Fruit fly (Drosophila melanogaster) whole organism, embryonic: ENCODE results near the gene CG8159.

Source experiments
- Antp ChIP-seq: fragments of 200-800 bp; sonication (Bioruptor generic); optimal IDR thresholded peaks from 3 replicates; lab custom pipeline; 2016; ENCODE audit warnings: missing biosample characterization, missing genetic modification characterization
- Asciz ChIP-seq: fragments of 200-800 bp; sonication (Bioruptor generic); optimal IDR thresholded peaks from 2 replicates; lab custom pipeline; 2017; ENCODE audit warnings: missing biosample characterization, mild to moderate bottlenecking, missing genetic modification characterization, missing genetic modification reagents
- BEAF-32 ChIP-seq: fragments of 200-800 bp; sonication (Bioruptor generic); optimal IDR thresholded peaks from 3 replicates; lab custom pipeline; 2017; ENCODE audit warnings: missing biosample characterization, missing genetic modification characterization, mild to moderate bottlenecking, moderate library complexity, missing genetic modification reagents
- BtbVII ChIP-seq: fragments of 200-800 bp; sonication (Bioruptor generic); optimal IDR thresholded peaks from 3 replicates; lab custom pipeline; 2017; ENCODE audit warnings: missing biosample characterization, mild to moderate bottlenecking, missing genetic modification characterization
- CG1024 ChIP-seq: fragments of 200-800 bp; sonication (Bioruptor generic); IDR thresholded peaks from 2 replicates; pipeline ENCODE4 v1.3.6; 2022; ENCODE audit warnings: missing biosample characterization, missing genetic modification characterization
- CG10267 ChIP-seq: fragments of 200-800 bp; sonication (Bioruptor generic); optimal IDR thresholded peaks from 2 replicates; lab custom pipeline; 2018; ENCODE audit warnings: missing biosample characterization, mild to moderate bottlenecking, missing genetic modification characterization, moderate library complexity
- CG12104 ChIP-seq: fragments of 200-800 bp; sonication (Bioruptor generic); optimal IDR thresholded peaks from 3 replicates; lab custom pipeline; 2016; ENCODE audit warnings: missing biosample characterization, missing genetic modification characterization
- CG12219 ChIP-seq: fragments of 200-800 bp; sonication (Bioruptor generic); optimal IDR thresholded peaks from 3 replicates; lab custom pipeline; 2018; ENCODE audit warnings: missing biosample characterization, mild to moderate bottlenecking, missing genetic modification characterization
- CG13296 ChIP-seq: fragments of 200-800 bp; sonication (Bioruptor generic); optimal IDR thresholded peaks from 3 replicates; lab custom pipeline; 2018; ENCODE audit warnings: missing biosample characterization, mild to moderate bottlenecking, missing genetic modification characterization
- CG13424 ChIP-seq: fragments of 200-800 bp; sonication (Bioruptor generic); optimal IDR thresholded peaks from 2 replicates; lab custom pipeline; 2019; ENCODE audit warnings: missing biosample characterization, mild to moderate bottlenecking, missing genetic modification characterization, moderate library complexity
- CG14050 ChIP-seq: fragments of 200-800 bp; sonication (Bioruptor generic); IDR thresholded peaks from 3 replicates; pipeline ENCODE4 v1.3.6; 2022; ENCODE audit warnings: missing biosample characterization, missing genetic modification characterization
- CG32772 ChIP-seq: fragments of 200-800 bp; sonication (Bioruptor generic); IDR thresholded peaks from 2 replicates; pipeline ENCODE4 v1.3.6; 2022; ENCODE audit warnings: missing biosample characterization, missing genetic modification characterization
- CG3407 ChIP-seq: fragments of 200-800 bp; sonication (Bioruptor generic); optimal IDR thresholded peaks from 2 replicates; lab custom pipeline; 2018; ENCODE audit warnings: missing biosample characterization, mild to moderate bottlenecking, missing genetic modification characterization
- CG42726 ChIP-seq: fragments of 200-800 bp; sonication (Bioruptor generic); IDR thresholded peaks from 2 replicates; pipeline ENCODE4 v1.3.6; 2022; ENCODE audit warnings: missing biosample characterization, missing genetic modification characterization; ENCODE audit not compliant: partially characterized antibody
- CG4820 ChIP-seq: fragments of 200-800 bp; sonication (Bioruptor generic); optimal IDR thresholded peaks from 3 replicates; lab custom pipeline; 2016; ENCODE audit warnings: missing biosample characterization, missing genetic modification characterization
- CG5180 ChIP-seq: fragments of 200-800 bp; sonication (Bioruptor generic); optimal IDR thresholded peaks from 3 replicates; lab custom pipeline; 2017; ENCODE audit warnings: missing biosample characterization, missing genetic modification characterization, mild to moderate bottlenecking, moderate library complexity, missing genetic modification reagents
- CG6654 ChIP-seq: fragments of 200-800 bp; sonication (Bioruptor generic); optimal IDR thresholded peaks from 2 replicates; lab custom pipeline; 2017; ENCODE audit warnings: missing biosample characterization, mild to moderate bottlenecking, missing genetic modification characterization
- CG6791 ChIP-seq: fragments of 200-800 bp; sonication (Bioruptor generic); IDR thresholded peaks from 3 replicates; pipeline ENCODE4 v1.3.6; 2022; ENCODE audit warnings: missing biosample characterization, missing genetic modification characterization; ENCODE audit not compliant: partially characterized antibody
- CG7928 ChIP-seq: fragments of 200-800 bp; sonication (Bioruptor generic); optimal IDR thresholded peaks from 2 replicates; lab custom pipeline; 2017; ENCODE audit warnings: missing biosample characterization, mild to moderate bottlenecking, missing genetic modification characterization
- CG9932 ChIP-seq: fragments of 200-800 bp; sonication (Bioruptor generic); IDR thresholded peaks from 2 replicates; pipeline ENCODE4 v1.3.6; 2022; ENCODE audit warnings: missing biosample characterization, missing genetic modification characterization
- CoRest ChIP-seq: fragments of 200-800 bp; sonication (Bioruptor generic); optimal IDR thresholded peaks from 3 replicates; lab custom pipeline; 2018; ENCODE audit warnings: missing biosample characterization, mild to moderate bottlenecking, missing genetic modification characterization, moderate library complexity
- D ChIP-seq, 2 experiments: fragments of 200-800 bp in 1 of 2; fragments of >200 bp in 1 of 2; sonication (Bioruptor generic) in 1 of 2; optimal IDR thresholded peaks; 2 replicates in 1 of 2; 3 replicates in 1 of 2; lab custom pipeline; 2017; ENCODE audit warnings: mild to moderate bottlenecking in 1 of 2, missing biosample characterization in 1 of 2, missing genetic modification characterization in 1 of 2, missing genetic modification reagents in 1 of 2
- Jarid2 ChIP-seq: fragments of 200-800 bp; sonication (Bioruptor generic); optimal IDR thresholded peaks from 3 replicates; lab custom pipeline; 2017; ENCODE audit warnings: mild to moderate bottlenecking, missing biosample characterization, missing genetic modification reagents, missing genetic modification characterization
- MBD-R2 ChIP-seq: fragments of 200-800 bp; sonication (Bioruptor generic); IDR thresholded peaks from 2 replicates; pipeline ENCODE4 v1.3.6; 2022; ENCODE audit warnings: missing biosample characterization, missing genetic modification characterization
- Nf-YC ChIP-seq: fragments of 200-800 bp; optimal IDR thresholded peaks from 3 replicates; lab custom pipeline; 2019; ENCODE audit warnings: missing biosample characterization, mild to moderate bottlenecking, missing genetic modification characterization, moderate library complexity
- NfI ChIP-seq: fragments of 200-800 bp; sonication (Bioruptor generic); optimal IDR thresholded peaks from 3 replicates; lab custom pipeline; 2018; ENCODE audit warnings: missing biosample characterization, mild to moderate bottlenecking, missing genetic modification characterization, moderate library complexity
- PHDP ChIP-seq: fragments of 200-800 bp; sonication (Bioruptor generic); optimal IDR thresholded peaks from 3 replicates; lab custom pipeline; 2018; ENCODE audit warnings: missing biosample characterization, mild to moderate bottlenecking, missing genetic modification characterization, moderate library complexity
- Spps ChIP-seq: fragments of 200-800 bp; sonication (Bioruptor generic); optimal IDR thresholded peaks from 2 replicates; lab custom pipeline; 2018; ENCODE audit warnings: missing biosample characterization, mild to moderate bottlenecking, missing genetic modification characterization
- ara ChIP-seq: fragments of 200-800 bp; sonication (Bioruptor generic); IDR thresholded peaks from 2 replicates; pipeline ENCODE4 v1.3.6; 2022; ENCODE audit warnings: missing biosample characterization, missing genetic modification characterization
- bbx ChIP-seq: fragments of 200-800 bp; sonication (Bioruptor generic); IDR thresholded peaks from 2 replicates; pipeline ENCODE4 v1.3.6; 2022; ENCODE audit warnings: missing biosample characterization, missing genetic modification characterization; ENCODE audit not compliant: partially characterized antibody
- crp ChIP-seq, 2 experiments: fragments of 200-800 bp; sonication (Bioruptor generic); optimal IDR thresholded peaks; 2 replicates in 1 of 2; 3 replicates in 1 of 2; lab custom pipeline; 2017; ENCODE audit warnings: missing biosample characterization in 2 of 2, missing genetic modification characterization in 2 of 2, mild to moderate bottlenecking in 1 of 2, moderate library complexity in 1 of 2
- disco-r ChIP-seq: fragments of 200-800 bp; sonication (Bioruptor generic); optimal IDR thresholded peaks from 2 replicates; lab custom pipeline; 2016; ENCODE audit warnings: missing biosample characterization, missing genetic modification characterization
- dmrt99B ChIP-seq: fragments of 200-800 bp; sonication (Bioruptor generic); optimal IDR thresholded peaks from 2 replicates; lab custom pipeline; 2018; ENCODE audit warnings: missing biosample characterization, mild to moderate bottlenecking, missing genetic modification characterization, moderate library complexity
- grau ChIP-seq: fragments of 200-800 bp; optimal IDR thresholded peaks from 3 replicates; lab custom pipeline; 2019; ENCODE audit warnings: missing biosample characterization, mild to moderate bottlenecking, missing genetic modification characterization, moderate library complexity
- hbn ChIP-seq: fragments of 200-800 bp; sonication (Bioruptor generic); IDR thresholded peaks from 2 replicates; pipeline ENCODE4 v1.3.6; 2022; ENCODE audit warnings: missing biosample characterization, missing genetic modification characterization; ENCODE audit not compliant: partially characterized antibody
- hkb ChIP-seq, 2 experiments: fragments of 200-800 bp in 1 of 2; fragments of >200 bp in 1 of 2; sonication (Bioruptor generic) in 1 of 2; IDR thresholded peaks in 1 of 2; optimal IDR thresholded peaks in 1 of 2; 2 replicates each; pipeline versions ENCODE4 v1.3.6 to Lab custom; 2017 to 2022; ENCODE audit warnings: missing biosample characterization in 1 of 2, missing genetic modification characterization in 1 of 2
- lbe ChIP-seq: fragments of 200-800 bp; sonication (Bioruptor generic); optimal IDR thresholded peaks from 2 replicates; lab custom pipeline; 2016; ENCODE audit warnings: missing biosample characterization, mild to moderate bottlenecking, missing genetic modification characterization
- nerfin-2 ChIP-seq: fragments of 200-800 bp; sonication (Bioruptor generic); IDR thresholded peaks from 2 replicates; pipeline ENCODE4 v1.3.6; 2022; ENCODE audit warnings: missing biosample characterization, missing genetic modification characterization; ENCODE audit not compliant: partially characterized antibody
- org-1 ChIP-seq: fragments of 200-800 bp; sonication (Bioruptor generic); optimal IDR thresholded peaks from 2 replicates; lab custom pipeline; 2017; ENCODE audit warnings: missing biosample characterization, missing genetic modification characterization
- pho ChIP-seq: fragments of 200-800 bp; sonication (Bioruptor generic); optimal IDR thresholded peaks from 2 replicates; lab custom pipeline; 2016; ENCODE audit warnings: missing biosample characterization, missing genetic modification characterization
- phol ChIP-seq: fragments of 200-800 bp; sonication (Bioruptor generic); optimal IDR thresholded peaks from 3 replicates; lab custom pipeline; 2018; ENCODE audit warnings: missing biosample characterization, mild to moderate bottlenecking, missing genetic modification characterization, moderate library complexity
- psq ChIP-seq: fragments of 200-800 bp; sonication (Bioruptor generic); optimal IDR thresholded peaks from 2 replicates; lab custom pipeline; 2017; ENCODE audit warnings: missing biosample characterization, missing genetic modification characterization
- sd ChIP-seq: fragments of 200-800 bp; sonication (Bioruptor generic); optimal IDR thresholded peaks from 3 replicates; lab custom pipeline; 2018; ENCODE audit warnings: missing biosample characterization, mild to moderate bottlenecking, missing genetic modification characterization, moderate library complexity
- sens ChIP-seq: fragments of 200-800 bp; sonication (Bioruptor generic); peaks from one replicate; lab custom pipeline; 2016; ENCODE audit warnings: missing biosample characterization, missing genetic modification characterization
- slbo ChIP-seq: fragments of 200-800 bp; sonication (Bioruptor generic); IDR thresholded peaks from 2 replicates; pipeline ENCODE4 v1.3.6; 2022; ENCODE audit warnings: missing biosample characterization, missing genetic modification characterization
- unc-4 ChIP-seq: fragments of 200-800 bp; sonication (Bioruptor generic); IDR thresholded peaks from 2 replicates; pipeline ENCODE4 v1.3.6; 2022; ENCODE audit warnings: missing biosample characterization, missing genetic modification characterization; ENCODE audit not compliant: partially characterized antibody

The CG8159 gene

dm6 chr3R:8747134-8747870, 20.6 kb downstream of the CG8159 start, which contains the start of the genes CG9801 and Nasp (continued):
- TF ChIP-seq PHDP (tag; lab: Kevin White, UChicago) (no peak), lbe (GFP tag; lab: Kevin White, UChicago) (peak; percentile 43), CoRest (tag; lab: Kevin White, UChicago) (peak; percentile 44), CG12104 (no peak), hbn (GFP tag; lab: Robert Waterston, UW) (peak; percentile 57), ara (GFP tag; lab: Robert Waterston, UW) (no peak), dmrt99B (tag; lab: Kevin White, UChicago) (peak; percentile 21), CG3407 (GFP tag; lab: Kevin White, UChicago) (no peak), Asciz (GFP tag; lab: Kevin White, UChicago) (no peak), CG6791 (GFP tag; lab: Robert Waterston, UW) (peak; percentile 76), MBD-R2 (peak; percentile 77), Jarid2 (GFP tag; lab: Kevin White, UChicago) (peak; percentile 81), org-1 (peak; percentile 17), crp (GFP tag; optimal IDR thresholded peaks at IDR 0.05; lab: Kevin White, UChicago) (peak in 1 of 2 experiments; percentile 16), Nf-YC (tag; lab: Kevin White, UChicago) (peak; percentile 20), nerfin-2 (GFP tag; lab: Robert Waterston, UW) (peak; percentile 73), sd (tag; lab: Kevin White, UChicago) (peak; percentile 56), CG13424 (tag; lab: Kevin White, UChicago) (no peak), sens (GFP tag; lab: Kevin White, UChicago) (peak; percentile 87), slbo (GFP tag; lab: Robert Waterston, UW) (peak; percentile 31; the same call in 1 of the 2 replicates), psq (GFP tag; lab: Kevin White, UChicago) (peak; percentile 33), D (optimal IDR thresholded peaks at IDR 0.05; lab: Kevin White, UChicago) (no peak), D (GFP tag; optimal IDR thresholded peaks at IDR 0.05; lab: Kevin White, UChicago) (no peak), BEAF-32 (GFP tag; lab: Kevin White, UChicago) (peak; percentile 81), CG13296 (GFP tag; lab: Kevin White, UChicago) (no peak), NfI (peak; percentile 39), CG1024 (GFP tag; lab: Robert Waterston, UW) (no peak), Spps (tag; lab: Kevin White, UChicago) (no peak), disco-r (GFP tag; lab: Kevin White, UChicago) (no peak), CG5180 (GFP tag; lab: Kevin White, UChicago) (no peak), CG14050 (GFP tag; lab: Robert Waterston, UW) (no peak), unc-4 (GFP tag; lab: Robert Waterston, UW) (peak; percentile 74), CG9932 (peak; percentile 55), CG6654 (GFP tag; lab: Kevin White, UChicago) (no peak), phol (tag; lab: Kevin White, UChicago) (peak; percentile 42), CG42726 (peak; percentile 54; the same call in 1 of the 2 replicates), BtbVII (GFP tag; lab: Kevin White, UChicago) (no peak), grau (peak; percentile 28), pho (peak; percentile 14), Antp (GFP tag; lab: Kevin White, UChicago) (peak; percentile 50), CG32772 (GFP tag; lab: Robert Waterston, UW) (0 out of 2 replicates have a peak, but pooled peaks have one; percentile 29), hkb (optimal IDR thresholded peaks at IDR 0.05; lab: Kevin White, UChicago) (no peak), hkb (GFP tag; IDR thresholded peaks at IDR 0.05; lab: Robert Waterston, UW) (peak; percentile 24; the same call in 1 of the 2 replicates), bbx (GFP tag; lab: Robert Waterston, UW) (peak; percentile 84), CG7928 (GFP tag; lab: Kevin White, UChicago) (peak; percentile 22), CG10267 (peak; percentile 54), CG12219 (GFP tag; lab: Kevin White, UChicago) (peak; percentile 32), CG4820 (GFP tag; lab: Kevin White, UChicago) (no peak)
